Worm (Caenorhabditis elegans): ENCODE results near the gene T21C9.6.

The T21C9.6 gene

DNA sequence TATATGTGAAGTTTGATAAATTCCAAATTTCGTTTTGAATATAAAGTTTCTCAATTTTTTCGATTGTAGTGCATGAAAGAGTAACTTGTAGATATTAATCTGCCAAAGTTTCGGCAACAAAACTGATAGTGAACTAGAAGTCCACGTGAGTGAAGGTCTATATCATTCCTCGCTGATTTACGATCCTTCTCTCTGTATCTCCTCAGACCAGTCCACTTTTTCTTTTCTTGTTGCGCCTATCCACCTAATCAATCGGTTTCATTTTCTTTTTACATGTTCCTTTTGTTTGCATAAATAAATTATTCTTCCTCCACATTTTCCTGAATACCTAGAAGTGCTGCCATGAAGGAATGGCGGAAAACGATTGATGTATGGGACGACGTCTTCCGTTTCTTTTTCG lies 17.5 kb upstream of the T21C9.6 start:
- TF ChIP-seq unc-62 (GFP tag; optimal IDR thresholded peaks at IDR 0.05) = no peak

DNA sequence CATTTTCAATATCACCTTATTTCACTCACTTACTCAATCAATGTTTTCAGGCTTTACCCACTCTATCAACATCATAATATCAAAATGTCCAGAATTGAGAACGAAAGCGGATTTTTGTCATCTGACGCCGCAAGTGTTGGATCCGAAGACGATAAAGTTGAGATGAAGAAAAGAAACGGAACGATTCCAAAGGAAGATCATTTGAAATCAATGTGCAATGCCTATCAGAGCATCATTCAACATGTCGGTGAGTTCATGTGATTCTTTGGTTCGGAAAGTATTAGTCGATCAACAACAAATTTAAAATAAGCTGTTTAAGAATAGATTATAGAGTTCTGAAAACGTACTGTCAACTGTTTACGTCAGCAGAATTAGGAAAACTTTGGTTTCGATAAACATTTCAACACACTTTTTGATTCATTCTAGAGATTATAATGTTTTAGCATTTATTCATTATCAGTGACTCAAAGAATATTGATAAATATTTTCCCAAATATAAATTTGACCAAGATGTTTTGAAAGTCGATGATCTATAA lies 16.8 kb upstream of the T21C9.6 start, which contains the start of gene cat-4:
TSS of gene cat-4 (plus strand) at position 51 of the 536 bp plus-strand sequence.
- no peak for TF ChIP-seq unc-62 (GFP tag; optimal IDR thresholded peaks at IDR 0.05)

- no peak for TF ChIP-seq unc-62 (GFP tag; optimal IDR thresholded peaks at IDR 0.05)
Observed at ce11 chrV:10568496-10568895, 13.2 kb upstream of the T21C9.6 start.

- no peak for TF ChIP-seq unc-62 (GFP tag; optimal IDR thresholded peaks at IDR 0.05)
Observed at ce11 chrV:10571523-10571922, 10.2 kb upstream of the T21C9.6 start.

DNA sequence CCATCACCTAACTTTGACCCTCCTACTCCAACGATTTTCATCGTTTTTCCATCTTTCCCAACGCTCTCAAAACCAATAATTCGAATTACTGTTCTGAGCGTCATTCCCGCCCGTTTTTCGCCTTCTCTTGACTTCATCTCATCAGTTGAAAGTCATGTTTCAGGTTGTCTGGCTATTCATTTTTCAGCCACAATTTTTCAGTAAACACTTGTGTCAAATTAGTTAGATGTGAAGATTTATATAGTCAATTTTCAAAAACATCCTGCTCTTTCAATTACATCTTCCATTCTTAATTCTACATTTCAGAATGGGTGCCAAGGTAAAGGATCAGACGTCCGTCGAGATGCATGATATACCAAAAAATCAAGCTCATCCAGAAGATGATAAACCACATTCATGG lies 9.1 kb upstream of the T21C9.6 start, which contains the start of gene del-6:
TSS of gene del-6 (plus strand) at position 301 of the 400 bp plus-strand sequence.
- TF ChIP-seq unc-62 (GFP tag; optimal IDR thresholded peaks at IDR 0.05) = no peak

DNA sequence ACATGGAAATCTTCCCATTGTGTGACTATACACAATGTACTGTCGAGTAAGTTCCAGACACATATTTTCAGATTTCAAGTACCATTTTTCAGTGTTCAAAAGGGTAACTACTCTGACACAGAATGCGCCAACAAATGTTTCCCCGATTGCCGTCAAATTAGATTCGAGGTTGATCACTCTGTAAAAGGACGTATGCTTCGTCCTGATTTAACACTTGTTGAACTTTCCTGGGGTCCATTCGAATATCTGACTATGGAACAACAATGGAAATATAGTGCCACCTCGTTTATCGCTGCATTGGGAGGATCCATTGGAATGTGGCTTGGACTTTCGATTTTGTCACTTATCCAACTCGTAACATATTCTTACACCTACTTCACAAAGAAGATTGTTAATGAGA lies 7.5 kb upstream of the T21C9.6 start:
- no peak for TF ChIP-seq unc-62 (GFP tag; optimal IDR thresholded peaks at IDR 0.05)

ce11 chrV:10576319-10576718 lies 5.4 kb upstream of the T21C9.6 start, which contains the start of gene vps-54:
vps-54 (minus strand) TSS chrV:10576419.
- TF ChIP-seq unc-62 (GFP tag; optimal IDR thresholded peaks at IDR 0.05) = no peak

DNA sequence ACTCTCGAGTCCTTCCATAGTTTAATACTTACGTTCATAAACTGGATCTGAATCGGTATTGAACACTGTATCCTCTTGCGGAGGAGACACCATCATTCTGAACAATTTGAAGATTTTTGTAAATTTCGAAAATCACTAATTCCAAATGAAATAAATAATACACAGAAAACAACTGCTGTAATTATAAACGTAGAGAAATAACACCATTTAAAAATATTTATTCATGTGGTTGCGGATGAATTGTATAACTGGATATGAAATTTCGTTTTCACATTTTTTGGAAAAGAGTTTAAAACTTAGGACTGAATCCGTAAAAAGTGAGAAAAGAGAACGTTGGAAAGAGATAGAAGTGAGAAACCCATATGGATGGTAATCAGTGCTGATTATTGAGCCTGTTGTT lies 3.5 kb upstream of the T21C9.6 start, which contains the start of gene mics-1:
TSS of gene mics-1 (minus strand) at position 101 of the 400 bp plus-strand sequence.
- TF ChIP-seq unc-62 (GFP tag; optimal IDR thresholded peaks at IDR 0.05) = no peak

ce11 chrV:10578938-10579337 lies 2.7 kb upstream of the T21C9.6 start, which contains the start of the genes erh-1 and lpd-9:
erh-1 (minus strand) TSS chrV:10579141.
lpd-9 (plus strand) TSS chrV:10579305.
- TF ChIP-seq unc-62 (GFP tag; optimal IDR thresholded peaks at IDR 0.05) = no peak

DNA sequence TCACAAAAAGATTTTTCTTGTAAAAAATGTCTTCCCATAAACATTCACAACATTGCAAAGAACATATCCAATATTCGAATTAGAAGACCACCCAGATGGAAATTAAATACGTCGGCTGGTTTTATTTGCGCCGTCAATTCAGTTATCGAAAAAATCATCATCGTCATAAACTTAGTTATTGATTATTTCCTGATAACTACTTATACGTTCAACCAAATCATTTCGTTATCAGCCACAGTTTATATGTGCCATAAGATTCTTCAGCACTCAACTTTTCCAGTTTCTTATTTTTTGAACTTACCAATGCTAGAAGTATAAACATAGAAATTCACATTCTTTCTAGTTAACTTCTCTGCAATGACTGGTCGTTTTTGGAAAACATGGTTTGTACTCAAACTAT lies 1.0 kb upstream of the T21C9.6 start:
- TF ChIP-seq unc-62 (GFP tag; optimal IDR thresholded peaks at IDR 0.05) = no peak

DNA sequence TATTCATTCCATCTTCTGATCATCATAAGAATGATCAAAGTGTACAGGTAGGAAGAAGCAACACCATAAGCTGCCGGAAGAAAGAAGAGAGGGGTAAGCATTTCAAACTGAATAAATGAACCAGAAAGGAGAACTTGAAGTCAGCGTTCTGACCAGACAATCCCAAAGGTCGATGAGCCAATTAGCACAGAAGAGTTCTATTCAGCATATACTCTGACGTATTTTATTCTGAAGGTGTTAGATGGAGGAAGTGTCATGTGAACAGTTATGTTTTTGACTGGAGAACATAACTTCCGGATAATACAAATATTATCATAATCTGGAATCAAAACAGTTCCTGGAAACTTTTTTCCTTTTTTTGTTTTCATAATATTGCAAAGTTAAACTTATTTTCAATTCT lies 7.0 kb downstream of the T21C9.6 start, which contains the start of gene srg-32:
TSS of gene srg-32 (minus strand) at position 101 of the 400 bp plus-strand sequence.
- no peak for TF ChIP-seq unc-62 (GFP tag; optimal IDR thresholded peaks at IDR 0.05)

DNA sequence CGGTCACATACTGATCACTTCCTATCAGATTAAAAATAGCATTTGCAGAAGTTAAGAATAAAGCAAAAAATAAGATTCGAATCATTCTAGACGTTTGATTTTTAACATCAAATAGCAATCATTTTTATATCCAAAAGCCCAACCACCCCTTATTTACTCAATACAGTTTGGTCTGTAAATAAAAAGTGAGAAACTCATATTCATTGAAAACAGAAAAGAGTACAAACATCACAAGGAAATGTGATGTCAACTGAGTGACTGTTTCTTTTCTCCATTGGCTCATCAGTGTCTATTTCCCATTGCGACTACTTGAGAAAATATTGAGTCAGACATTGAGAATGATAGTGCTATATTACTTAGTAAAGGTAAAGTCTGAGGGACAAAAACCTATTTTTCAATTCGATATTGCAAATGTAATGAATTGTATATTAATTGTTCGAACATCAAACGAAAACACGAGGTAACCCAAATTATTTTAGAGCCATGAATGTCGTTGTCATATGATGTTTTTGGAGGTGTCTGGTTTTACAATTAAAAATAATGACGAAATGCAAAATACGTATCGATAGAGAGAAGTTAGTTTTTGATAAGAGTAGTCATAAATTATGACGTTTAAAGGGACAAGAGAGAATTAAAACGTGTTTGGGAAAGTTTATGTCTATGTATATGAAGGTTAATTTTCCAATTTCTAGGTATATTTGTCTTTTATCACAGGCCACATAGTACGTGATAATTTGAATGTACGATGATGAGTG lies 8.3 kb downstream of the T21C9.6 start, which contains the start of gene ttr-23:
TSS of gene ttr-23 (minus strand) at position 87 of the 755 bp plus-strand sequence.
- no peak for TF ChIP-seq unc-62 (GFP tag; optimal IDR thresholded peaks at IDR 0.05)

ce11 chrV:10592479-10592878 lies 10.8 kb downstream of the T21C9.6 start, which contains the start of gene T21C9.9:
T21C9.9 (minus strand) TSS chrV:10592579.
- TF ChIP-seq unc-62 (GFP tag; optimal IDR thresholded peaks at IDR 0.05) = no peak

ce11 chrV:10594810-10595209 lies 13.1 kb downstream of the T21C9.6 start, which contains the start of gene T21C9.11:
T21C9.11 (minus strand) TSS chrV:10594910.
- TF ChIP-seq unc-62 (GFP tag; optimal IDR thresholded peaks at IDR 0.05) = no peak

- TF ChIP-seq unc-62 (GFP tag; optimal IDR thresholded peaks at IDR 0.05) = no peak
Observed at ce11 chrV:10597234-10597633, 15.5 kb downstream of the T21C9.6 start, which contains the start of gene T21C9.13. T21C9.13 (plus strand) TSS chrV:10597266.

ce11 chrV:10598670-10599154 lies 17.0 kb downstream of the T21C9.6 start, which contains the start of gene scpl-4:
scpl-4 (plus strand) TSS chrV:10599104.
- TF ChIP-seq unc-62 (GFP tag; optimal IDR thresholded peaks at IDR 0.05) = no peak
